Worm (Caenorhabditis elegans) whole organism, L1 larva: ENCODE results near the gene C07B5.6.

Source experiments
- Y116A8C.19 ChIP-seq: sonication (generic microtip); optimal IDR thresholded peaks from 2 replicates; lab custom pipeline; 2016; ENCODE audit warnings: missing compliant biosample characterization, missing genetic modification characterization, borderline replicate concordance
- blmp-1 ChIP-seq: fragments of 150-350 bp; optimal IDR thresholded peaks from 2 replicates; lab custom pipeline; 2014; ENCODE audit warnings: missing biosample characterization, missing genetic modification characterization
- ceh-82 ChIP-seq, 3 experiments: fragments of 150-350 bp in 1 of 3; sonication (generic microtip) in 2 of 3; optimal IDR thresholded peaks; 2 replicates each; lab custom pipeline; 2014 to 2017; ENCODE audit warnings: missing biosample characterization in 3 of 3, missing genetic modification characterization in 3 of 3
- ceh-90 ChIP-seq: sonication (generic microtip); optimal IDR thresholded peaks from 2 replicates; lab custom pipeline; 2016; ENCODE audit warnings: missing genetic modification characterization, missing compliant biosample characterization
- lin-13 ChIP-seq: fragments of 150-350 bp; optimal IDR thresholded peaks from 2 replicates; lab custom pipeline; 2014; ENCODE audit warnings: missing biosample characterization, missing genetic modification reagents, missing genetic modification characterization
- mdl-1 ChIP-seq, 2 experiments: fragments of 150-350 bp; optimal IDR thresholded peaks; 2 replicates each; lab custom pipeline; 2014 to 2017; ENCODE audit warnings: missing biosample characterization in 2 of 2, missing genetic modification characterization in 2 of 2, inconsistent platforms in 1 of 2
- nhr-12 ChIP-seq: sonication (generic microtip); optimal IDR thresholded peaks from 2 replicates; lab custom pipeline; 2017; ENCODE audit warnings: missing biosample characterization, missing genetic modification characterization
- nhr-237 ChIP-seq: fragments of 150-350 bp; optimal IDR thresholded peaks from 2 replicates; lab custom pipeline; 2014; ENCODE audit warnings: missing biosample characterization, missing genetic modification characterization
- pax-3 ChIP-seq: fragments of 200-800 bp; sonication (Bioruptor generic); optimal IDR thresholded peaks from 2 replicates; lab custom pipeline; 2018; ENCODE audit warnings: mild to moderate bottlenecking, missing genetic modification characterization, moderate library complexity, missing compliant biosample characterization
- pqm-1 ChIP-seq: sonication (generic microtip); optimal IDR thresholded peaks from 3 replicates; lab custom pipeline; 2017; ENCODE audit warnings: missing biosample characterization, missing genetic modification characterization
- snpc-4 ChIP-seq: fragments of 150-350 bp; optimal IDR thresholded peaks from 2 replicates; lab custom pipeline; 2014; ENCODE audit warnings: missing biosample characterization, missing genetic modification characterization
- unc-130 ChIP-seq: fragments of 150-350 bp; optimal IDR thresholded peaks from 2 replicates; lab custom pipeline; 2017; ENCODE audit warnings: missing biosample characterization, missing genetic modification characterization, inconsistent platforms
- unc-62 ChIP-seq: fragments of 150-350 bp; optimal IDR thresholded peaks from 2 replicates; lab custom pipeline; 2014; ENCODE audit warnings: missing biosample characterization, missing genetic modification reagents, missing genetic modification characterization

ce11 chrX:9536665-9537064 lies 17.8 kb downstream of the C07B5.6 start, which contains the start of gene C07B5.8:
- TF ChIP-seq nhr-237 (tag; lab: Kevin White, UChicago) (no peak), ceh-82 (tag; optimal IDR thresholded peaks at IDR 0.05; lab: Kevin White, UChicago) (no peak), ceh-90 (tag; lab: Kevin White, UChicago) (no peak), blmp-1 (tag; lab: Kevin White, UChicago) (no peak), lin-13 (no peak), snpc-4 (tag; lab: Kevin White, UChicago) (no peak), Y116A8C.19 (tag; lab: Kevin White, UChicago) (no peak), pqm-1 (tag; lab: Kevin White, UChicago) (no peak), nhr-12 (tag; lab: Kevin White, UChicago) (no peak), unc-130 (no peak), unc-62 (no peak), pax-3 (tag; lab: Kevin White, UChicago) (no peak), mdl-1 (tag; optimal IDR thresholded peaks at IDR 0.05; lab: Kevin White, UChicago) (no peak)
